Fruit fly (Drosophila melanogaster): ENCODE data around the gene sba.

The sba gene

dm6 chr3R:23915967-23916366, 6.8 kb downstream of the sba start (continued):
- peak; percentile 2 for TF ChIP-seq CG6254 (GFP tag; optimal IDR thresholded peaks at IDR 0.05)
- TF ChIP-seq D (optimal IDR thresholded peaks at IDR 0.05), result no peak
- no peak for TF ChIP-seq D (GFP tag; optimal IDR thresholded peaks at IDR 0.05)
- TF ChIP-seq nmo (GFP tag; optimal IDR thresholded peaks at IDR 0.05), result peak; percentile 3
- TF ChIP-seq CG10979 (tag; optimal IDR thresholded peaks at IDR 0.05), result peak; percentile 21
- TF ChIP-seq Oaz (GFP tag; IDR thresholded peaks at IDR 0.05), result no peak
- peak; percentile 23 for TF ChIP-seq CG11504 (tag; optimal IDR thresholded peaks at IDR 0.05)
- peak; percentile 27 to 74 for TF ChIP-seq bsh (GFP tag; optimal IDR thresholded peaks at IDR 0.05)
- no peak for TF ChIP-seq CG4404 (GFP tag; IDR thresholded peaks at IDR 0.05)
- peak; percentile 1 for TF ChIP-seq ind (GFP tag; optimal IDR thresholded peaks at IDR 0.05)
- no peak for TF ChIP-seq CG2116 (GFP tag; optimal IDR thresholded peaks at IDR 0.05)
- TF ChIP-seq CG2678 (tag; optimal IDR thresholded peaks at IDR 0.05), result peak; percentile 5
- no peak for TF ChIP-seq Max (GFP tag; optimal IDR thresholded peaks at IDR 0.05)
- TF ChIP-seq lbe (GFP tag; optimal IDR thresholded peaks at IDR 0.05), result peak; percentile 33
- peak; percentile 57 for TF ChIP-seq Drgx (GFP tag; IDR thresholded peaks at IDR 0.05)
- 0 out of 2 replicates have a peak, but pooled peaks have one; percentile 5 for TF ChIP-seq HLH3B (GFP tag; IDR thresholded peaks at IDR 0.05)
- no peak for TF ChIP-seq CG1233 (GFP tag; optimal IDR thresholded peaks at IDR 0.05)
- no peak for TF ChIP-seq Opbp (GFP tag; IDR thresholded peaks at IDR 0.05; ENCODE audit: partially characterized antibody)
- peak; percentile 1 for TF ChIP-seq az2 (GFP tag; optimal IDR thresholded peaks at IDR 0.05)
- no peak for TF ChIP-seq Elba2 (GFP tag; optimal IDR thresholded peaks at IDR 0.05)
- no peak for TF ChIP-seq prd (optimal IDR thresholded peaks at IDR 0.05)
- 0 out of 3 replicates have a peak, but pooled peaks have one; percentile 37 for TF ChIP-seq prd (GFP tag; IDR thresholded peaks at IDR 0.05)
- no peak for TF ChIP-seq dimm (GFP tag; IDR thresholded peaks at IDR 0.05)
- peak in 1 of 2 experiments; percentile 3 for TF ChIP-seq Hr51 (GFP tag; optimal IDR thresholded peaks at IDR 0.05)
- TF ChIP-seq CG12769 (tag; optimal IDR thresholded peaks at IDR 0.05), result no peak
- peak; percentile 7 for TF ChIP-seq CG2712 (tag; optimal IDR thresholded peaks at IDR 0.05)
- peak; percentile 5 for TF ChIP-seq CG18262 (tag; optimal IDR thresholded peaks at IDR 0.05)
- peak; percentile 7 for TF ChIP-seq CG30403 (GFP tag; optimal IDR thresholded peaks at IDR 0.05)
- TF ChIP-seq CG7839 (tag; optimal IDR thresholded peaks at IDR 0.05), result peak; percentile 0
- TF ChIP-seq CG15696 (tag; optimal IDR thresholded peaks at IDR 0.05), result no peak
- no peak for TF ChIP-seq grn (GFP tag; optimal IDR thresholded peaks at IDR 0.05)
- no peak for TF ChIP-seq D19B (GFP tag; optimal IDR thresholded peaks at IDR 0.05)
- peak; percentile 20 for TF ChIP-seq Blimp-1 (GFP tag; optimal IDR thresholded peaks at IDR 0.05)
- TF ChIP-seq unpg (GFP tag; optimal IDR thresholded peaks at IDR 0.05), result peak; percentile 3
- TF ChIP-seq tx (GFP tag; optimal IDR thresholded peaks at IDR 0.05), result no peak
- TF ChIP-seq Sox102F (GFP tag; optimal IDR thresholded peaks at IDR 0.05), result peak; percentile 40
- peak; percentile 25 for TF ChIP-seq gem (tag; optimal IDR thresholded peaks at IDR 0.05)

- TF ChIP-seq ind (GFP tag; optimal IDR thresholded peaks at IDR 0.05), result peak; percentile 54
- TF ChIP-seq Rx (GFP tag; IDR thresholded peaks at IDR 0.05), result no peak
- no peak for TF ChIP-seq CG3995 (GFP tag; optimal IDR thresholded peaks at IDR 0.05)
- no peak for TF ChIP-seq aop (GFP tag; IDR thresholded peaks at IDR 0.05)
- TF ChIP-seq CG30020 (tag; optimal IDR thresholded peaks at IDR 0.05), result no peak
- TF ChIP-seq wdn (GFP tag; IDR thresholded peaks at IDR 0.05), result 0 out of 2 replicates have a peak, but pooled peaks have one; percentile 37
- TF ChIP-seq CG8281 (tag; optimal IDR thresholded peaks at IDR 0.05), result no peak
- TF ChIP-seq CG18476 (GFP tag; optimal IDR thresholded peaks at IDR 0.05), result peak; percentile 3
- TF ChIP-seq slbo (GFP tag; IDR thresholded peaks at IDR 0.05), result peak; percentile 34; the same call in 1 of the 2 replicates
- TF ChIP-seq ems (GFP tag; optimal IDR thresholded peaks at IDR 0.05), result peak; percentile 29
- peak; percentile 49 for TF ChIP-seq CG7839 (tag; optimal IDR thresholded peaks at IDR 0.05)
- TF ChIP-seq gro (GFP tag; optimal IDR thresholded peaks at IDR 0.05), result no peak
- TF ChIP-seq CG14441 (GFP tag; IDR thresholded peaks at IDR 0.05), result peak; percentile 51
- TF ChIP-seq Hmr (GFP tag; optimal IDR thresholded peaks at IDR 0.05), result peak; percentile 46
- TF ChIP-seq CG12391 (tag; optimal IDR thresholded peaks at IDR 0.05), result peak; percentile 31
- no peak for TF ChIP-seq CG34224 (GFP tag; IDR thresholded peaks at IDR 0.05; ENCODE audit: partially characterized antibody)
- TF ChIP-seq ttk (GFP tag; IDR thresholded peaks at IDR 0.05), result peak; percentile 40; the same call in 1 of the 2 replicates
These were observed 7.7 kb downstream of the sba start for dm6 chr3R:23915042-23915428.

All from whole organism, embryonic.